Worm (Caenorhabditis elegans): ENCODE results near the gene hmt-1.

Gene hmt-1

ce11 chrIII:11101246-11101645 lies 1.5 kb upstream of the hmt-1 start:
- TF ChIP-seq nhr-47 (tag; optimal IDR thresholded peaks at IDR 0.05) (no peak), egl-27 (tag; optimal IDR thresholded peaks at IDR 0.05) (no peak), jun-1 (tag; optimal IDR thresholded peaks at IDR 0.05) (no peak), F16B12.6 (tag; optimal IDR thresholded peaks at IDR 0.05) (no peak), snpc-4 (tag; optimal IDR thresholded peaks at IDR 0.05) (no peak), skn-1 (tag; optimal IDR thresholded peaks at IDR 0.05) (peak; percentile 66), ets-5 (GFP tag; IDR thresholded peaks at IDR 0.05) (no peak), elt-2 (tag; optimal IDR thresholded peaks at IDR 0.05) (no peak), nhr-90 (tag; optimal IDR thresholded peaks at IDR 0.05; ENCODE audit: poor library complexity) (no peak), nhr-71 (tag; optimal IDR thresholded peaks at IDR 0.05) (no peak), nhr-20 (tag; optimal IDR thresholded peaks at IDR 0.05) (no peak), hpl-2 (GFP tag; optimal IDR thresholded peaks at IDR 0.05) (no peak), zip-4 (GFP tag; optimal IDR thresholded peaks at IDR 0.05) (peak; percentile 14), irx-1 (tag; optimal IDR thresholded peaks at IDR 0.05) (no peak), nhr-77 (tag; optimal IDR thresholded peaks at IDR 0.05) (no peak)

DNA sequence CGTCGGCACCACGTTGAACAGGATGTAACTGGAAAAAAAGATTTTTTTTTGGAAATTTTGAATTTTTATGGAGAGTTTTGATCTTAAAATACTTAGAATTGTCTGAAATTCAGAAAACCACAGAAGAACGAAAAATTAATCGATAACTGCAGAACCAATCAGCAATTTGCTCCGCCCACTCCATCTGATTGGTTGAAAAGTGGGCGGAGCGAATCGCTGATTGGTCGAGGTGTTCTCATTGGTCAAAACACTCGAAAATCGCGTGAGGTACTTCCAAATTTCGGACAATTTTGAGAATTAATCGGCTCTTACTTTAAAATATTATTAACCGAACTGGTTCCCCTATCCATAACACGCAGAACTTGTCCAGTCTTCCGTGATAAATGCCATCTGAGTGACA lies 4.1 kb downstream of the hmt-1 start:
- TF ChIP-seq isw-1 (GFP tag; IDR thresholded peaks at IDR 0.05), result no peak
- TF ChIP-seq efl-1 (optimal IDR thresholded peaks at IDR 0.05), result no peak
- peak in 1 of 2 experiments; percentile 2 for TF ChIP-seq efl-1 (GFP tag; optimal IDR thresholded peaks at IDR 0.05 in 1 of 2)

ce11 chrIII:11093489-11093888 lies 6.3 kb downstream of the hmt-1 start:
- TF ChIP-seq sox-4 (tag; optimal IDR thresholded peaks at IDR 0.05), result no peak
- peak; percentile 8 for TF ChIP-seq dsc-1 (tag; optimal IDR thresholded peaks at IDR 0.05)
- no peak for TF ChIP-seq mab-9 (GFP tag; IDR thresholded peaks at IDR 0.05)
- no peak for TF ChIP-seq aly-2 (tag; optimal IDR thresholded peaks at IDR 0.05)
- TF ChIP-seq nhr-19 (GFP tag; conservative IDR thresholded peaks at IDR 0.05), result no peak
- TF ChIP-seq C04F5.9 (tag; optimal IDR thresholded peaks at IDR 0.05), result no peak
- no peak for TF ChIP-seq mdl-1 (tag; optimal IDR thresholded peaks at IDR 0.05)
- TF ChIP-seq snpc-4 (tag; optimal IDR thresholded peaks at IDR 0.05), result no peak
- TF ChIP-seq ces-1 (GFP tag; optimal IDR thresholded peaks at IDR 0.05), result no peak
- no peak for TF ChIP-seq unc-30 (tag; optimal IDR thresholded peaks at IDR 0.05)
- no peak for TF ChIP-seq sptf-1 (tag; optimal IDR thresholded peaks at IDR 0.05)
- no peak for TF ChIP-seq pag-3 (tag; optimal IDR thresholded peaks at IDR 0.05; ENCODE audit: borderline replicate concordance, insufficient read depth)
- TF ChIP-seq lin-39 (tag; optimal IDR thresholded peaks at IDR 0.05), result no peak
- no peak for TF ChIP-seq nhr-28 (tag; optimal IDR thresholded peaks at IDR 0.05)
- no peak for TF ChIP-seq fkh-10 (GFP tag; optimal IDR thresholded peaks at IDR 0.05)
- TF ChIP-seq sup-37 (GFP tag; optimal IDR thresholded peaks at IDR 0.05), result no peak
- peak in 1 of 2 experiments; percentile 73 for TF ChIP-seq ztf-11 (tag; optimal IDR thresholded peaks at IDR 0.05)
- TF ChIP-seq ztf-4 (tag; optimal IDR thresholded peaks at IDR 0.05), result no peak
- peak; percentile 51 for TF ChIP-seq nhr-85 (tag)
- no peak for TF ChIP-seq dpl-1 (GFP tag; optimal IDR thresholded peaks at IDR 0.05)
- TF ChIP-seq efl-3 (GFP tag; optimal IDR thresholded peaks at IDR 0.05), result no peak
- no peak for TF ChIP-seq lin-15B (tag; optimal IDR thresholded peaks at IDR 0.05)
- TF ChIP-seq skn-1 (tag; optimal IDR thresholded peaks at IDR 0.05), result no peak
- TF ChIP-seq efl-1 (optimal IDR thresholded peaks at IDR 0.05), result peak; percentile 43
- TF ChIP-seq efl-1 (GFP tag; optimal IDR thresholded peaks at IDR 0.05 in 1 of 2), result peak in 1 of 2 experiments; percentile 92
- no peak for TF ChIP-seq ceh-8 (GFP tag; optimal IDR thresholded peaks at IDR 0.05)
- no peak for TF ChIP-seq fkh-8 (tag; optimal IDR thresholded peaks at IDR 0.05)
- TF ChIP-seq unc-62 (GFP tag; optimal IDR thresholded peaks at IDR 0.05), result no peak
- TF ChIP-seq nhr-20 (tag; optimal IDR thresholded peaks at IDR 0.05), result no peak
- no peak for TF ChIP-seq ceh-63 (GFP tag; optimal IDR thresholded peaks at IDR 0.05)
- no peak for TF ChIP-seq unc-130 (tag; optimal IDR thresholded peaks at IDR 0.05)
- no peak for TF ChIP-seq zip-4 (GFP tag; optimal IDR thresholded peaks at IDR 0.05)
- no peak for TF ChIP-seq C16A3.4 (tag; optimal IDR thresholded peaks at IDR 0.05)
- peak; percentile 60 for TF ChIP-seq pax-3 (tag; optimal IDR thresholded peaks at IDR 0.05)
- no peak for TF ChIP-seq F16B12.6 (tag; optimal IDR thresholded peaks at IDR 0.05)
- no peak for TF ChIP-seq egl-13 (tag; optimal IDR thresholded peaks at IDR 0.05)
- TF ChIP-seq alr-1 (tag; optimal IDR thresholded peaks at IDR 0.05; ENCODE audit: borderline replicate concordance), result no peak
- TF ChIP-seq nhr-77 (tag; optimal IDR thresholded peaks at IDR 0.05), result no peak
- TF ChIP-seq isw-1 (GFP tag; IDR thresholded peaks at IDR 0.05), result no peak; the same call in 1 of the 2 replicates
- no peak for TF ChIP-seq nhr-71 (tag; optimal IDR thresholded peaks at IDR 0.05)
- peak; percentile 53 for TF ChIP-seq nhr-90 (tag; optimal IDR thresholded peaks at IDR 0.05; ENCODE audit: poor library complexity)

Data from whole organism, L1 larva.